Fruit fly (Drosophila melanogaster): ENCODE measurements around the gene CG15468.

The CG15468 gene

DNA sequence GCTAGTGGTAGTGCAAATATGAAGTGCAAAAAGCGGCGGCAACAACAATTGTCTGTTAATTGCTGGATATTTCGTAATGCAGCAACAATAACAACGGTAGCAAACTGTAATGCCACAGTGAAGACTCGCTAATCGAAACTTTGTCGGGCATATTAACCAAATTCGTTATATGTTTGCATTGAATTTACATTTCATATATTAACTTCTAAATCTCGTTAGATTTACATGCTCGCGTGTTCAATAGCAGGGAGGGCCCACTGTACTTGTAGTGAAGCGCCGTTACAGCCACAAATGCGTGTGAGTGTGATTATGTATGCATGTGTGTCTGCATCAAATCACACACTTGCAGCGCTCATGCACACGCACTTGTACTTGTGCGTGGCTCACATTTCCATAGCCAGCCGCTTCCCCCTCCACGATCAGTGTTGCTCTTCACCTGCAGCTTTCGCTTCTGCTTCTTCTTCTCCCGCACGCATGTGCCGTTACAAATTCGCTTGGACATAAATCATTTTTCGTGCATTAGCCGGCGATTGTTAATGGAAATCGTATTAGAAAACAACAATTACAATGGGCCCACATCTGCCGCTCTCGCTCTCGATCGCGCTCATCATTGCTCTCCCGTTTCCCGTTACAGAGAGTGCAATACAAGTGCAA lies 21.0 kb downstream of the CG15468 start (continued):
- TF ChIP-seq CG6175 (GFP tag; IDR thresholded peaks at IDR 0.05) (peak; percentile 60; the same call in 1 of the 3 replicates), ato (GFP tag; IDR thresholded peaks at IDR 0.05; ENCODE audit: partially characterized antibody) (no peak), CG4404 (GFP tag; IDR thresholded peaks at IDR 0.05) (peak; percentile 94), cad (GFP tag; optimal IDR thresholded peaks at IDR 0.05) (no peak), CG33213 (GFP tag; optimal IDR thresholded peaks at IDR 0.05) (peak; percentile 95), CG7745 (tag; optimal IDR thresholded peaks at IDR 0.05) (peak; percentile 48), CG6654 (GFP tag; optimal IDR thresholded peaks at IDR 0.05) (peak; percentile 83), slou (GFP tag; optimal IDR thresholded peaks at IDR 0.05) (peak; percentile 62), HmgD (GFP tag; optimal IDR thresholded peaks at IDR 0.05) (peak; percentile 73), Hmx (GFP tag; optimal IDR thresholded peaks at IDR 0.05) (peak; percentile 71), CG31365 (tag; optimal IDR thresholded peaks at IDR 0.05) (peak; percentile 83), CG2678 (tag; optimal IDR thresholded peaks at IDR 0.05) (peak; percentile 93), oc (tag; optimal IDR thresholded peaks at IDR 0.05) (peak; percentile 97), Fer1 (GFP tag; optimal IDR thresholded peaks at IDR 0.05) (peak; percentile 89), Atf6 (GFP tag; IDR thresholded peaks at IDR 0.05) (peak; percentile 83; the same call in 1 of the 2 replicates), ems (GFP tag; optimal IDR thresholded peaks at IDR 0.05) (peak; percentile 94), pnt (GFP tag; optimal IDR thresholded peaks at IDR 0.05) (peak; percentile 95), CG6689 (GFP tag; IDR thresholded peaks at IDR 0.05) (peak; percentile 95), cg (GFP tag; optimal IDR thresholded peaks at IDR 0.05) (peak; percentile 73), Spps (tag; optimal IDR thresholded peaks at IDR 0.05) (peak; percentile 92), da (GFP tag; optimal IDR thresholded peaks at IDR 0.05) (peak; percentile 84), CG6683 (GFP tag; optimal IDR thresholded peaks at IDR 0.05) (peak; percentile 58), CG6854 (GFP tag; optimal IDR thresholded peaks at IDR 0.05) (peak; percentile 68), gro (GFP tag; optimal IDR thresholded peaks at IDR 0.05) (peak; percentile 38), danr (GFP tag; IDR thresholded peaks at IDR 0.05) (peak; percentile 91), CG14050 (GFP tag; IDR thresholded peaks at IDR 0.05) (peak; percentile 95), CG10147 (GFP tag; optimal IDR thresholded peaks at IDR 0.05) (peak; percentile 73), fu2 (GFP tag; optimal IDR thresholded peaks at IDR 0.05) (peak; percentile 80), HLH4C (GFP tag; IDR thresholded peaks at IDR 0.05; ENCODE audit: partially characterized antibody) (no peak), CG7271 (tag; optimal IDR thresholded peaks at IDR 0.05) (peak; percentile 53), croc (GFP tag; conservative IDR thresholded peaks at IDR 0.05) (peak; percentile 95), CG12219 (GFP tag; optimal IDR thresholded peaks at IDR 0.05) (peak; percentile 97), zen (tag; optimal IDR thresholded peaks at IDR 0.05) (peak; percentile 95), Sin3A (optimal IDR thresholded peaks at IDR 0.05) (no peak), esg (GFP tag; conservative IDR thresholded peaks at IDR 0.05) (peak; percentile 95), zen2 (GFP tag; IDR thresholded peaks at IDR 0.05; ENCODE audit: partially characterized antibody) (no peak), CG6791 (GFP tag; IDR thresholded peaks at IDR 0.05; ENCODE audit: partially characterized antibody) (no peak), corto (GFP tag; optimal IDR thresholded peaks at IDR 0.05) (peak; percentile 6), Ptx1 (GFP tag; IDR thresholded peaks at IDR 0.05) (peak; percentile 96), CG8765 (GFP tag; IDR thresholded peaks at IDR 0.05) (peak; percentile 96), ttk (GFP tag; IDR thresholded peaks at IDR 0.05) (peak; percentile 97), Lhr (GFP tag; optimal IDR thresholded peaks at IDR 0.05) (peak; percentile 87), CG16779 (GFP tag; IDR thresholded peaks at IDR 0.05) (peak; percentile 65), Deaf1 (tag; optimal IDR thresholded peaks at IDR 0.05) (peak; percentile 56), fd64A (GFP tag; optimal IDR thresholded peaks at IDR 0.05) (peak; percentile 93), CG31441 (GFP tag; IDR thresholded peaks at IDR 0.05) (peak; percentile 95), Six4 (GFP tag; optimal IDR thresholded peaks at IDR 0.05) (peak; percentile 95), tll (GFP tag; optimal IDR thresholded peaks at IDR 0.05) (peak in 1 of 2 experiments; percentile 19), CG11085 (GFP tag; IDR thresholded peaks at IDR 0.05) (peak; percentile 82), CG8388 (GFP tag; optimal IDR thresholded peaks at IDR 0.05) (peak; percentile 92)

All from whole organism, embryonic.